Fruit fly (Drosophila melanogaster): ENCODE data around the gene Ir76a.
A peak's percentile ranks its signal among the peaks of the same experiment; 100 is the strongest.

The Ir76a gene

DNA sequence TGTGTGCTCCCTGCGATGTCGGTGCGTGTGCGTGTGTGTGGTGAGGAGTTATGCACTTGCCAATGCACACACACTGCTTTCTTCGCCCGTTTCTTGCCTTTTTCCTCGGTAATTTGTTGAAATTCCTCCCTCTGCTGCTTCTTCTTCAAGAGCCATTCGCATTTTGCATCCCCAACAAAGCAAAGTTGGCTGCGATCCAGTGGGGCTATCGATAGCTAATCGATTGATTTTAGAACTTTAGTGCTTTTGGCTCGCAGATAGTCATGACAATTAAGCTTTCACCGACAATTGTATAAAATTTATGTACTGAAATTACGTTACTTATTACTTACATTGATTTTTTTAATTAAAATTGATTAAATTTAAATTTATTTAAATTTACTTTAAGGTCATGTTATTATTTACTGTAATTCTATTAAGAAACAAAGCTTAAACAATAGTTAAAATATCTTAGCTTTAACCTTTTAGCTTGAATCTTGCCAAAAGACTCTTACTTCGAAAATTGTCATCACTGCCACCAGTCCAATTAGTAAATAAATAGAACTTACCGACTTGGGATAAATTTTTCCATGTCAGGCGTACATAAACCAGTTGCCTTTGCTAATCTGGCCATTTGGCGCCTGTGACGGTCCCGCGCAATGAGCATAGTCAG is 35.2 kb downstream of the Ir76a start, which contains the start of the genes trc and CG32221 (continued):
- TF ChIP-seq CG31388 (GFP tag; optimal IDR thresholded peaks at IDR 0.05): no peak
- peak; percentile 24 for TF ChIP-seq CG18764 (GFP tag; optimal IDR thresholded peaks at IDR 0.05)
- TF ChIP-seq CG6791 (GFP tag; IDR thresholded peaks at IDR 0.05; ENCODE audit: partially characterized antibody): peak; percentile 73; the same call in 2 of the 3 replicates
- TF ChIP-seq sug (tag; optimal IDR thresholded peaks at IDR 0.05): peak; percentile 74
- TF ChIP-seq CTCF (GFP tag; optimal IDR thresholded peaks at IDR 0.05): no peak
- TF ChIP-seq scrt (GFP tag; optimal IDR thresholded peaks at IDR 0.05): no peak
- no peak for TF ChIP-seq CG6654 (GFP tag; optimal IDR thresholded peaks at IDR 0.05)
- 0 out of 2 replicates have a peak, but pooled peaks have one; percentile 23 for TF ChIP-seq stc (GFP tag; IDR thresholded peaks at IDR 0.05)
- peak; percentile 45; the same call in 1 of the 3 replicates for TF ChIP-seq tgo (GFP tag; IDR thresholded peaks at IDR 0.05)
- no peak for TF ChIP-seq Adf1 (GFP tag; IDR thresholded peaks at IDR 0.05)
- TF ChIP-seq Drgx (GFP tag; IDR thresholded peaks at IDR 0.05): no peak
- no peak for TF ChIP-seq CG6854 (GFP tag; optimal IDR thresholded peaks at IDR 0.05)
- TF ChIP-seq CG12744 (GFP tag; optimal IDR thresholded peaks at IDR 0.05): no peak
- TF ChIP-seq peb (GFP tag; IDR thresholded peaks at IDR 0.05): no peak
- TF ChIP-seq BtbVII (GFP tag; optimal IDR thresholded peaks at IDR 0.05): no peak
- no peak for TF ChIP-seq Hey (tag; optimal IDR thresholded peaks at IDR 0.05)
- TF ChIP-seq CG10147 (GFP tag; optimal IDR thresholded peaks at IDR 0.05): no peak
- TF ChIP-seq CG4360 (GFP tag; IDR thresholded peaks at IDR 0.05): no peak
- no peak for TF ChIP-seq CG12236 (GFP tag; optimal IDR thresholded peaks at IDR 0.05)
- TF ChIP-seq Deaf1 (tag; optimal IDR thresholded peaks at IDR 0.05): no peak
- peak; percentile 48 for TF ChIP-seq Sin3A (optimal IDR thresholded peaks at IDR 0.05)
- TF ChIP-seq wor (GFP tag; IDR thresholded peaks at IDR 0.05): no peak
- TF ChIP-seq pum (GFP tag; optimal IDR thresholded peaks at IDR 0.05): peak; percentile 1
- no peak for TF ChIP-seq usp (GFP tag; optimal IDR thresholded peaks at IDR 0.05)
- no peak for TF ChIP-seq CG12769 (tag; optimal IDR thresholded peaks at IDR 0.05)
- TF ChIP-seq CG10274 (GFP tag; optimal IDR thresholded peaks at IDR 0.05): no peak
- no peak for TF ChIP-seq pros (GFP tag; optimal IDR thresholded peaks at IDR 0.05)
- TF ChIP-seq CG2199 (GFP tag; IDR thresholded peaks at IDR 0.05): no peak
- TF ChIP-seq mirr (GFP tag; optimal IDR thresholded peaks at IDR 0.05): peak; percentile 66
- TF ChIP-seq prd (optimal IDR thresholded peaks at IDR 0.05): no peak
- no peak for TF ChIP-seq prd (GFP tag; IDR thresholded peaks at IDR 0.05)
- peak; percentile 37 for TF ChIP-seq CG33557 (GFP tag; optimal IDR thresholded peaks at IDR 0.05)
- TF ChIP-seq crp (GFP tag; optimal IDR thresholded peaks at IDR 0.05): peak in 1 of 2 experiments; percentile 19
- TF ChIP-seq twi (tag; optimal IDR thresholded peaks at IDR 0.05): no peak
- no peak for TF ChIP-seq CG8388 (GFP tag; optimal IDR thresholded peaks at IDR 0.05)
- TF ChIP-seq Atf6 (GFP tag; IDR thresholded peaks at IDR 0.05): no peak
- peak; percentile 81 for TF ChIP-seq ci (GFP tag; IDR thresholded peaks at IDR 0.05)
- TF ChIP-seq CG30403 (GFP tag; optimal IDR thresholded peaks at IDR 0.05): peak; percentile 45
- TF ChIP-seq slp2 (GFP tag; optimal IDR thresholded peaks at IDR 0.05): no peak
- TF ChIP-seq NK7.1 (GFP tag; optimal IDR thresholded peaks at IDR 0.05): no peak
- TF ChIP-seq jumu (GFP tag; optimal IDR thresholded peaks at IDR 0.05): no peak
- TF ChIP-seq Abd-B (GFP tag; optimal IDR thresholded peaks at IDR 0.05): no peak
- no peak for TF ChIP-seq Bteb2 (GFP tag; optimal IDR thresholded peaks at IDR 0.05)
- no peak for TF ChIP-seq shn (GFP tag; optimal IDR thresholded peaks at IDR 0.05)
- TF ChIP-seq CG17912 (GFP tag; optimal IDR thresholded peaks at IDR 0.05): peak; percentile 91
- peak; percentile 24; the same call in 1 of the 2 replicates for TF ChIP-seq CG31224 (GFP tag; IDR thresholded peaks at IDR 0.05)
- TF ChIP-seq Gug (GFP tag; IDR thresholded peaks at IDR 0.05): peak; percentile 53; the same call in 2 of the 4 replicates
- peak; percentile 65 for TF ChIP-seq CG13775 (GFP tag; optimal IDR thresholded peaks at IDR 0.05)
- TF ChIP-seq bsh (GFP tag; optimal IDR thresholded peaks at IDR 0.05): no peak
- no peak; the same call in 1 of the 2 replicates for TF ChIP-seq CG2129 (GFP tag; IDR thresholded peaks at IDR 0.05; ENCODE audit: partially characterized antibody)
- peak; percentile 96 for TF ChIP-seq Ets97D (GFP tag; optimal IDR thresholded peaks at IDR 0.05)
- TF ChIP-seq CG9932 (GFP tag; IDR thresholded peaks at IDR 0.05): peak; percentile 78
